Fruit fly (Drosophila melanogaster): ENCODE measurements around the gene CG34316.
A peak's percentile ranks its signal among the peaks of the same experiment; 100 is the strongest.

CG34316 gene

dm6 chr3R:15229329-15229876 lies 982 bp upstream of the CG34316 start, which contains the start of the genes Art3 and mRpS10 (continued):
- TF ChIP-seq CG7745 (tag; optimal IDR thresholded peaks at IDR 0.05) (peak; percentile 99), chm (GFP tag; IDR thresholded peaks at IDR 0.05) (peak; percentile 100), tx (GFP tag; optimal IDR thresholded peaks at IDR 0.05) (peak; percentile 100), CG30020 (tag; optimal IDR thresholded peaks at IDR 0.05) (peak; percentile 95), CG9876 (GFP tag; optimal IDR thresholded peaks at IDR 0.05) (peak; percentile 99), gfzf (GFP tag; optimal IDR thresholded peaks at IDR 0.05) (peak; percentile 89), ara (GFP tag; IDR thresholded peaks at IDR 0.05) (peak; percentile 100), Hmr (GFP tag; optimal IDR thresholded peaks at IDR 0.05) (peak; percentile 100), NC2α (GFP tag; optimal IDR thresholded peaks at IDR 0.05) (peak; percentile 99), Six4 (GFP tag; optimal IDR thresholded peaks at IDR 0.05) (peak; percentile 100), CG14050 (GFP tag; IDR thresholded peaks at IDR 0.05) (peak; percentile 100), CG7556 (GFP tag; optimal IDR thresholded peaks at IDR 0.05) (peak; percentile 100), vvl (GFP tag; IDR thresholded peaks at IDR 0.05) (peak; percentile 100), pb (GFP tag; optimal IDR thresholded peaks at IDR 0.05) (peak; percentile 100), Scr (GFP tag; IDR thresholded peaks at IDR 0.05; ENCODE audit: partially characterized antibody) (peak; percentile 40), CG12299 (tag; optimal IDR thresholded peaks at IDR 0.05) (peak; percentile 100), CG10147 (GFP tag; optimal IDR thresholded peaks at IDR 0.05) (peak; percentile 100), CG18619 (GFP tag; optimal IDR thresholded peaks at IDR 0.05) (peak; percentile 100), CG16815 (GFP tag; optimal IDR thresholded peaks at IDR 0.05) (peak; percentile 100), ranshi (GFP tag; IDR thresholded peaks at IDR 0.05) (peak; percentile 100), CG15479 (GFP tag; optimal IDR thresholded peaks at IDR 0.05) (peak; percentile 96), CG11398 (GFP tag; optimal IDR thresholded peaks at IDR 0.05) (peak; percentile 100), CG3726 (GFP tag; IDR thresholded peaks at IDR 0.05) (peak; percentile 100), rib (GFP tag; IDR thresholded peaks at IDR 0.05) (peak; percentile 100), wor (GFP tag; IDR thresholded peaks at IDR 0.05) (peak; percentile 100), CG34224 (GFP tag; IDR thresholded peaks at IDR 0.05; ENCODE audit: partially characterized antibody) (peak; percentile 26; the same call in 1 of the 3 replicates), p53 (GFP tag; optimal IDR thresholded peaks at IDR 0.05) (peak; percentile 99), disco-r (GFP tag; optimal IDR thresholded peaks at IDR 0.05) (peak; percentile 100), CG12391 (tag; optimal IDR thresholded peaks at IDR 0.05) (peak; percentile 100), sna (GFP tag; IDR thresholded peaks at IDR 0.05; ENCODE audit: partially characterized antibody) (peak; percentile 37; the same call in 1 of the 2 replicates), hkb (optimal IDR thresholded peaks at IDR 0.05) (peak; percentile 45), hkb (GFP tag; IDR thresholded peaks at IDR 0.05) (peak; percentile 100), CG2678 (tag; optimal IDR thresholded peaks at IDR 0.05) (peak; percentile 100), CG3281 (GFP tag; optimal IDR thresholded peaks at IDR 0.05) (peak; percentile 100), CG32767 (GFP tag; IDR thresholded peaks at IDR 0.05) (peak; percentile 100), dan (GFP tag; IDR thresholded peaks at IDR 0.05) (peak; percentile 99), CG1647 (GFP tag; optimal IDR thresholded peaks at IDR 0.05) (peak; percentile 100), psq (GFP tag; optimal IDR thresholded peaks at IDR 0.05) (peak; percentile 99), Abd-B (GFP tag; optimal IDR thresholded peaks at IDR 0.05) (peak; percentile 100), jumu (GFP tag; optimal IDR thresholded peaks at IDR 0.05) (peak; percentile 100), CG3407 (GFP tag; optimal IDR thresholded peaks at IDR 0.05) (peak; percentile 99), tio (GFP tag; optimal IDR thresholded peaks at IDR 0.05) (peak; percentile 100), tll (GFP tag; optimal IDR thresholded peaks at IDR 0.05) (peak; percentile 3 to 96), sob (GFP tag; IDR thresholded peaks at IDR 0.05) (peak; percentile 100), CG3838 (GFP tag; optimal IDR thresholded peaks at IDR 0.05) (peak; percentile 99), nom (GFP tag; optimal IDR thresholded peaks at IDR 0.05) (peak; percentile 99), zfh2 (GFP tag; optimal IDR thresholded peaks at IDR 0.05) (peak; percentile 100), tap (tag; optimal IDR thresholded peaks at IDR 0.05) (peak; percentile 100), Hey (tag; optimal IDR thresholded peaks at IDR 0.05) (peak; percentile 99), lbe (GFP tag; optimal IDR thresholded peaks at IDR 0.05) (peak; percentile 99)

Data from whole organism, embryonic.